Fruit fly (Drosophila melanogaster) ovary, adult (tissue): ENCODE data around the gene Os-C.

Experiments used
- CG17801 ChIP-seq: fragments of 200-800 bp; optimal IDR thresholded peaks from 2 replicates; lab custom pipeline; 2019; ENCODE audit warnings: missing biosample characterization, mild to moderate bottlenecking, missing genetic modification characterization, moderate library complexity; ENCODE audit not compliant: partially characterized antibody

Gene Os-C

dm6 chr3R:7978379-7979009 is at the start of gene Os-C, which contains the start of gene CD98hc:
Os-C (plus strand) TSS chr3R:7978959.
CD98hc (minus strand) TSS chr3R:7978428.
- no peak for TF ChIP-seq CG17801

dm6 chr3R:7936786-7937363 is 41.9 kb upstream of the Os-C start:
- TF ChIP-seq CG17801: peak; percentile 7

dm6 chr3R:7944699-7945349 is 33.9 kb upstream of the Os-C start:
- TF ChIP-seq CG17801: no peak

- TF ChIP-seq CG17801: peak; percentile 47
These were observed 31.4 kb upstream of the Os-C start for dm6 chr3R:7947349-7947748.

- no peak for TF ChIP-seq CG17801
These were observed 28.6 kb upstream of the Os-C start for dm6 chr3R:7950147-7950546.

dm6 chr3R:7953041-7953788 is 25.5 kb upstream of the Os-C start:
- no peak for TF ChIP-seq CG17801

- TF ChIP-seq CG17801: no peak
These were observed 24.3 kb upstream of the Os-C start for dm6 chr3R:7954477-7954876.

- TF ChIP-seq CG17801: no peak
These were observed 21.8 kb upstream of the Os-C start for dm6 chr3R:7957008-7957407.

- TF ChIP-seq CG17801: no peak
These were observed 17.4 kb upstream of the Os-C start for dm6 chr3R:7961348-7961747.

- TF ChIP-seq CG17801: no peak
These were observed 15.8 kb upstream of the Os-C start for dm6 chr3R:7962778-7963494.

- no peak for TF ChIP-seq CG17801
These were observed 15.1 kb upstream of the Os-C start for dm6 chr3R:7963495-7964132.

dm6 chr3R:7964751-7965319 is 13.9 kb upstream of the Os-C start:
- TF ChIP-seq CG17801: no peak

dm6 chr3R:7966544-7967264 is 12.1 kb upstream of the Os-C start:
- TF ChIP-seq CG17801: no peak

dm6 chr3R:7967347-7967746 is 11.4 kb upstream of the Os-C start, which contains the start of gene dsx:
dsx (minus strand) TSS chr3R:7967408.
- TF ChIP-seq CG17801: no peak

- TF ChIP-seq CG17801: peak; percentile 18
These were observed 11.0 kb upstream of the Os-C start for dm6 chr3R:7967801-7968200.
